Worm (Caenorhabditis elegans) whole organism, mixed stage, embryonic: ENCODE results near the gene C01G5.7.
"Not testable (repeated sequence)": the region's sequence is repeated elsewhere in the genome, so short reads cannot be mapped to it uniquely, and the experiment has no call there.

Source experiments
- drap-1 ChIP-seq: fragments of 200-800 bp; sonication (Bioruptor generic); optimal IDR thresholded peaks from 3 replicates; lab custom pipeline; 2018; ENCODE audit warnings: mild to moderate bottlenecking, missing genetic modification characterization, missing compliant biosample characterization
- elt-1 ChIP-seq: sonication (generic microtip); optimal IDR thresholded peaks from 2 replicates; lab custom pipeline; 2017; ENCODE audit warnings: missing genetic modification characterization, mild to moderate bottlenecking, missing compliant biosample characterization, antibody characterized with exemption, moderate library complexity, borderline replicate concordance; ENCODE audit not compliant: insufficient read depth
- elt-3 ChIP-seq: fragments of 150-350 bp; optimal IDR thresholded peaks from 2 replicates; lab custom pipeline; 2014; ENCODE audit warnings: missing biosample characterization, missing genetic modification characterization
- ham-2 ChIP-seq: fragments of 200-800 bp; sonication (Bioruptor generic); optimal IDR thresholded peaks from 2 replicates; lab custom pipeline; 2018; ENCODE audit warnings: mild to moderate bottlenecking, missing genetic modification characterization, missing compliant biosample characterization
- mab-5 ChIP-seq: fragments of 150-350 bp; optimal IDR thresholded peaks from 2 replicates; lab custom pipeline; 2014; ENCODE audit warnings: missing biosample characterization, missing genetic modification characterization
- nhr-237 ChIP-seq: fragments of 150-350 bp; optimal IDR thresholded peaks from 2 replicates; lab custom pipeline; 2014; ENCODE audit warnings: missing biosample characterization, missing genetic modification characterization
- nhr-28 ChIP-seq: fragments of 150-350 bp; optimal IDR thresholded peaks from 2 replicates; lab custom pipeline; 2014; ENCODE audit warnings: missing biosample characterization, missing genetic modification characterization
- unc-62 ChIP-seq: fragments of 150-350 bp; optimal IDR thresholded peaks from 2 replicates; lab custom pipeline; 2014; ENCODE audit warnings: missing biosample characterization, missing genetic modification reagents, missing genetic modification characterization
- ztf-11 ChIP-seq: fragments of 150-350 bp; optimal IDR thresholded peaks from 2 replicates; lab custom pipeline; 2014; ENCODE audit warnings: missing biosample characterization, missing genetic modification characterization

- TF ChIP-seq ztf-11; unc-62 (GFP tag; lab: Kevin White, UChicago); elt-3 (tag; lab: Kevin White, UChicago); mab-5; nhr-28 (tag; lab: Kevin White, UChicago); nhr-237; drap-1 (GFP tag; lab: Kevin White, UChicago); ham-2 (GFP tag; lab: Kevin White, UChicago); elt-1 (tag; lab: Kevin White, UChicago): not testable (repeated sequence)
These were observed 33.5 kb downstream of the C01G5.7 start for ce11 chrIV:6551359-6552031.
